Fruit fly (Drosophila melanogaster): ENCODE measurements around the gene CG17896.

The CG17896 gene

DNA sequence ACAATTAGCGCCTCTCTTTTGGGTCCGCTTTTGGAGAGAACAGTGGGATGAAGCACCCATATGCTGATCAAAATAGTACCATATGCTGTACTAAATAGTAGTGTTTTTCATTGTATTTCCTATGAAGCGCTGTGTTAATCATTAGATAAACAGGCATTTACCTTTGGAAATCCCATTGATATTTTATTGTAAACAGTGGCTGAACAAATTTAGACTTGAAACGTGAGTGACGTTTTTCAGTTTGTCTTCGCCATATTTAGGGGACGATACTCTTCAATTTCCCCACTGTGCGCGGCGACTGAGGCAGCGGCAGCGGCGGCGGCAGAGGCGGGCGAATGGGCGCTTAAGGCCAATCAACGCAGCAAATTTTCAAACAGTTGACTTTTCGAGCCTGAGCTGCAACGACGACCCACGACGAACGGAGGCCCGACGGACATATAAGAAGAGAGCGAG lies 6.3 kb upstream of the CG17896 start (continued):
- TF ChIP-seq HLH54F (GFP tag; optimal IDR thresholded peaks at IDR 0.05) = peak; percentile 80
- peak in 1 of 2 experiments; percentile 77 for TF ChIP-seq Trl (optimal IDR thresholded peaks at IDR 0.05)
- TF ChIP-seq Trl (GFP tag; optimal IDR thresholded peaks at IDR 0.05) = peak; percentile 72
- no peak for TF ChIP-seq MESR4 (GFP tag; optimal IDR thresholded peaks at IDR 0.05)
- TF ChIP-seq unpg (GFP tag; optimal IDR thresholded peaks at IDR 0.05) = peak; percentile 80
- TF ChIP-seq cad (GFP tag; optimal IDR thresholded peaks at IDR 0.05) = no peak
- peak; percentile 92 for TF ChIP-seq sens (GFP tag)
- TF ChIP-seq Dp (GFP tag; optimal IDR thresholded peaks at IDR 0.05) = no peak
- TF ChIP-seq CG34224 (GFP tag; IDR thresholded peaks at IDR 0.05; ENCODE audit: partially characterized antibody) = no peak
- TF ChIP-seq CG11696 (GFP tag; IDR thresholded peaks at IDR 0.05) = 0 out of 2 replicates have a peak, but pooled peaks have one; percentile 28
- TF ChIP-seq CG14441 (GFP tag; IDR thresholded peaks at IDR 0.05) = peak; percentile 68
- peak; percentile 63; the same call in 1 of the 2 replicates for TF ChIP-seq al (GFP tag; IDR thresholded peaks at IDR 0.05)
- peak; percentile 95 for TF ChIP-seq CG18599 (GFP tag; optimal IDR thresholded peaks at IDR 0.05)
- TF ChIP-seq CG4360 (GFP tag; IDR thresholded peaks at IDR 0.05) = 0 out of 2 replicates have a peak, but pooled peaks have one; percentile 17
- TF ChIP-seq Gsc (GFP tag; IDR thresholded peaks at IDR 0.05) = no peak
- TF ChIP-seq CoRest (tag; optimal IDR thresholded peaks at IDR 0.05) = peak; percentile 87
- TF ChIP-seq CG31441 (GFP tag; IDR thresholded peaks at IDR 0.05) = no peak
- TF ChIP-seq NFAT (GFP tag; IDR thresholded peaks at IDR 0.05) = peak; percentile 36; the same call in 1 of the 2 replicates
- peak; percentile 52 for TF ChIP-seq CG2202 (tag; optimal IDR thresholded peaks at IDR 0.05)
- 0 out of 3 replicates have a peak, but pooled peaks have one; percentile 34 for TF ChIP-seq CG34422 (GFP tag; IDR thresholded peaks at IDR 0.05)
- TF ChIP-seq CG3995 (GFP tag; optimal IDR thresholded peaks at IDR 0.05) = peak; percentile 52
- peak; percentile 78 for TF ChIP-seq pb (GFP tag; optimal IDR thresholded peaks at IDR 0.05)
- TF ChIP-seq CG8944 (GFP tag; optimal IDR thresholded peaks at IDR 0.05) = peak; percentile 57
- 0 out of 3 replicates have a peak, but pooled peaks have one; percentile 41 for TF ChIP-seq Optix (GFP tag; IDR thresholded peaks at IDR 0.05)
- peak; percentile 35; the same call in 1 of the 2 replicates for TF ChIP-seq ttk (GFP tag; IDR thresholded peaks at IDR 0.05)
- peak; percentile 75 for TF ChIP-seq Six4 (GFP tag; optimal IDR thresholded peaks at IDR 0.05)
- TF ChIP-seq vfl (GFP tag; optimal IDR thresholded peaks at IDR 0.05) = peak; percentile 53
- peak; percentile 77 for TF ChIP-seq Bteb2 (GFP tag; optimal IDR thresholded peaks at IDR 0.05)
- peak; percentile 65 for TF ChIP-seq CG12155 (GFP tag; optimal IDR thresholded peaks at IDR 0.05)
- peak; percentile 33 for TF ChIP-seq slou (GFP tag; optimal IDR thresholded peaks at IDR 0.05)
- peak; percentile 72 for TF ChIP-seq D19A (tag; optimal IDR thresholded peaks at IDR 0.05)
- TF ChIP-seq Dek (tag; optimal IDR thresholded peaks at IDR 0.05) = peak; percentile 86
- peak; percentile 2 for TF ChIP-seq pzg (GFP tag; optimal IDR thresholded peaks at IDR 0.05)
- TF ChIP-seq CG1603 (tag; optimal IDR thresholded peaks at IDR 0.05) = peak; percentile 71
- TF ChIP-seq CG7357 (GFP tag; IDR thresholded peaks at IDR 0.05) = peak; percentile 58; the same call in 1 of the 3 replicates
- TF ChIP-seq Hmr (GFP tag; optimal IDR thresholded peaks at IDR 0.05) = peak; percentile 94
- TF ChIP-seq gcm2 (GFP tag; optimal IDR thresholded peaks at IDR 0.05) = no peak
- peak; percentile 73 for TF ChIP-seq Atf-2 (GFP tag; optimal IDR thresholded peaks at IDR 0.05)
- TF ChIP-seq CG2199 (GFP tag; IDR thresholded peaks at IDR 0.05) = no peak
- peak; percentile 62 to 87 for TF ChIP-seq Hr51 (GFP tag; optimal IDR thresholded peaks at IDR 0.05)
- no peak for TF ChIP-seq ro (GFP tag; IDR thresholded peaks at IDR 0.05)
- TF ChIP-seq Sox102F (GFP tag; optimal IDR thresholded peaks at IDR 0.05) = no peak
- TF ChIP-seq gcm (GFP tag; optimal IDR thresholded peaks at IDR 0.05) = peak; percentile 82
- TF ChIP-seq CG3065 (GFP tag; optimal IDR thresholded peaks at IDR 0.05) = peak; percentile 50
- peak; percentile 82 for TF ChIP-seq tx (GFP tag; optimal IDR thresholded peaks at IDR 0.05)
- peak; percentile 74; the same call in 1 of the 2 replicates for TF ChIP-seq Drgx (GFP tag; IDR thresholded peaks at IDR 0.05)
- TF ChIP-seq Hand (GFP tag; optimal IDR thresholded peaks at IDR 0.05) = peak; percentile 90
- TF ChIP-seq CG8388 (GFP tag; optimal IDR thresholded peaks at IDR 0.05) = no peak
- TF ChIP-seq CG7556 (GFP tag; optimal IDR thresholded peaks at IDR 0.05) = peak; percentile 90
- peak; percentile 90 for TF ChIP-seq HHEX (GFP tag; optimal IDR thresholded peaks at IDR 0.05)
- TF ChIP-seq grn (GFP tag; optimal IDR thresholded peaks at IDR 0.05) = peak; percentile 19

All from whole organism, embryonic.